Fruit fly (Drosophila melanogaster): ENCODE measurements around the gene sds22.

DNA sequence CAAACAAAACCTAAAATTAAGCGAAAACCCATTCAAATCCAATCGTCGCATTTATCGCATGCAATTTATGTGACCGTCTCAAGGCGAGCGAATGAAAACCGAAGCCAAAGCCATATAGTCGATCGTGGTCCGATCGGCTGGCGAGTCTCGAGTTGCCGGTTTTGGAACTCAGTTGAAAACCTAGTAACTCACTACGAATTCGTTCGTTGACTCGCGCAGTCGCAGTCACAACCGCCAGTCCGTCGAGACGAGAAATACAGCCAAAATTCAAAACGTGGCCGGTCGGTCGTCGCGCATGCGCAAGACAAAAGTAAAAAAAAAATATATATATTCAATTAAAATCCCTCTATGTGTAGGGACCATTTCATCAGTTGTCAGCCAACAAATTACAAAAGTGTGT lies 11.7 kb upstream of the sds22 start, which contains the start of gene lute:
- TF ChIP-seq ttk (optimal IDR thresholded peaks at IDR 0.05) (no peak), insv (optimal IDR thresholded peaks at IDR 0.05) (no peak), Sin3A (optimal IDR thresholded peaks at IDR 0.05) (no peak), psq (optimal IDR thresholded peaks at IDR 0.05) (no peak), h (optimal IDR thresholded peaks at IDR 0.05) (no peak)
